Worm (Caenorhabditis elegans): Measurements from ENCODE around the gene srv-31.

srv-31 gene

DNA sequence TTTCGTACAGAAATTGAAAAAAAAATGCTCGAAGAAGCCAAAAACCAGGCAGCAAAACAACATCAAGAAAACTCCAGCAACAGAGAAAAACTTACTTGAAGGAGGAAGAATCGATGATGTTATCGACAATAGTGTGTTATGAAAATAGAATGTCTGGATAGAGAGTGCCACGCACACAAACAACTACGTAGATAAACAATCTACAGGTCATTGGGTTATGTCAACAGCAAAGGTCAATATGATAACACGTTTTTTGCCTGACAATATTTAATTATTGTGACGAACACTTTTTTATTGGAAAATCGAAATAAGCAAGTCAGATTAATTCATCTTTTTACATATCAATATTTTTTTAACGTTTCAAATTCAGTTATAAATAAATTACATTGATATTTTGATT lies 7.6 kb upstream of the srv-31 start, which contains the start of gene sams-5:
TSS of gene sams-5 (minus strand) at position 131 of the 400 bp plus-strand sequence.
- TF ChIP-seq nhr-71 (tag; optimal IDR thresholded peaks at IDR 0.05) (no peak), unc-86 (tag; optimal IDR thresholded peaks at IDR 0.05) (no peak), mep-1 (tag; optimal IDR thresholded peaks at IDR 0.05) (no peak), lin-13 (GFP tag; optimal IDR thresholded peaks at IDR 0.05) (no peak), ceh-88 (GFP tag; IDR thresholded peaks at IDR 0.05) (no peak), nhr-76 (tag; optimal IDR thresholded peaks at IDR 0.05) (no peak), nhr-11 (tag; optimal IDR thresholded peaks at IDR 0.05) (no peak), jun-1 (tag; optimal IDR thresholded peaks at IDR 0.05) (no peak), sptf-1 (tag; optimal IDR thresholded peaks at IDR 0.05) (no peak), elt-2 (tag; optimal IDR thresholded peaks at IDR 0.05) (no peak), nhr-12 (tag; optimal IDR thresholded peaks at IDR 0.05) (no peak), nhr-84 (tag; optimal IDR thresholded peaks at IDR 0.05) (no peak), pag-3 (tag; optimal IDR thresholded peaks at IDR 0.05; ENCODE audit: borderline replicate concordance, insufficient read depth) (no peak), F16B12.6 (tag; optimal IDR thresholded peaks at IDR 0.05) (no peak), lin-14 (GFP tag; optimal IDR thresholded peaks at IDR 0.05) (no peak), dsc-1 (tag; optimal IDR thresholded peaks at IDR 0.05) (no peak), hpl-2 (GFP tag; optimal IDR thresholded peaks at IDR 0.05) (no peak)

DNA sequence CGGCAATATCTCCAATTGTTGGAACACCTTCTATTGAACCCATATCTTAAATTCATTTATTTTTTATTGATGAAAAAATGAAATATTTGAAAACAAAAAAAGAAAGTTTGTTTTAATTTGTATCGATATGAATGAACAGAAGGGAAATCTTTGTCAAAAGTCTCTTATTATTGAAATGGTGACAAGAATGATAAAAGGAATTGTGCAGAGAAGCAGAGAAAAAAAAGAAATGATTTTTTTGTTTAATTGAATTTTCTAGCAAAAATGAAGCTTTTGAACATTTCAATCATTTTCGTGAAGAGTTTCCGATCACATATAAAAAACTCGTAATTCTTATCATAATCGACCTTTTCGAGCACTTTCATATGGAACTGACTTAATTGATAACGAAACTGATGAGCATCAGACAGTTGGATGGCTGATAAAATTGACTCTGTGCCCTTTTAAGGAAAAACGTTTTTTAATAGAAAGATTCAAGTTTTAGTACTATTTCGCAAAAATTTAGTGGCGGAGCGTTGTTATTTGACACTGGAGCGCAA lies 3.9 kb upstream of the srv-31 start, which contains the start of the genes aat-4 and T13A10.1:
TSS of gene aat-4 (minus strand) at position 51 of the 539 bp plus-strand sequence.
TSS of gene T13A10.1 (plus strand) at position 411 of the 539 bp plus-strand sequence.
- no peak for TF ChIP-seq ceh-63 (GFP tag; optimal IDR thresholded peaks at IDR 0.05)
- TF ChIP-seq tlp-1 (tag; optimal IDR thresholded peaks at IDR 0.05): peak; percentile 39
- TF ChIP-seq nhr-11 (tag; optimal IDR thresholded peaks at IDR 0.05): no peak
- TF ChIP-seq snu-23 (GFP tag; optimal IDR thresholded peaks at IDR 0.05): no peak
- no peak for TF ChIP-seq egl-13 (tag; optimal IDR thresholded peaks at IDR 0.05)
- TF ChIP-seq unc-30 (tag; optimal IDR thresholded peaks at IDR 0.05): no peak
- TF ChIP-seq efl-1 (optimal IDR thresholded peaks at IDR 0.05): no peak
- TF ChIP-seq efl-1 (GFP tag; optimal IDR thresholded peaks at IDR 0.05 in 1 of 2): no peak
- TF ChIP-seq ces-1 (GFP tag; optimal IDR thresholded peaks at IDR 0.05): no peak
- TF ChIP-seq sup-37 (GFP tag; optimal IDR thresholded peaks at IDR 0.05): no peak
- no peak for TF ChIP-seq nhr-12 (tag; optimal IDR thresholded peaks at IDR 0.05)
- TF ChIP-seq alr-1 (tag; optimal IDR thresholded peaks at IDR 0.05; ENCODE audit: borderline replicate concordance): no peak
- peak; percentile 65 for TF ChIP-seq pqm-1 (tag; optimal IDR thresholded peaks at IDR 0.05)
- TF ChIP-seq egl-27 (tag; optimal IDR thresholded peaks at IDR 0.05): no peak
- peak; percentile 55 for TF ChIP-seq elt-2 (tag; optimal IDR thresholded peaks at IDR 0.05)
- TF ChIP-seq jun-1 (tag; optimal IDR thresholded peaks at IDR 0.05): no peak
- no peak for TF ChIP-seq fkh-10 (GFP tag; optimal IDR thresholded peaks at IDR 0.05)
- TF ChIP-seq C04F5.9 (tag; optimal IDR thresholded peaks at IDR 0.05): no peak
- no peak for TF ChIP-seq nhr-20 (tag; optimal IDR thresholded peaks at IDR 0.05)
- TF ChIP-seq nhr-90 (tag; optimal IDR thresholded peaks at IDR 0.05; ENCODE audit: poor library complexity): no peak
- no peak for TF ChIP-seq tbx-2 (tag; optimal IDR thresholded peaks at IDR 0.05)
- TF ChIP-seq mdl-1 (tag; optimal IDR thresholded peaks at IDR 0.05): no peak
- no peak for TF ChIP-seq mef-2 (tag; optimal IDR thresholded peaks at IDR 0.05)
- TF ChIP-seq lin-39 (tag; optimal IDR thresholded peaks at IDR 0.05): no peak
- TF ChIP-seq unc-62 (GFP tag; optimal IDR thresholded peaks at IDR 0.05): no peak
- no peak for TF ChIP-seq lin-15B (tag; optimal IDR thresholded peaks at IDR 0.05)

DNA sequence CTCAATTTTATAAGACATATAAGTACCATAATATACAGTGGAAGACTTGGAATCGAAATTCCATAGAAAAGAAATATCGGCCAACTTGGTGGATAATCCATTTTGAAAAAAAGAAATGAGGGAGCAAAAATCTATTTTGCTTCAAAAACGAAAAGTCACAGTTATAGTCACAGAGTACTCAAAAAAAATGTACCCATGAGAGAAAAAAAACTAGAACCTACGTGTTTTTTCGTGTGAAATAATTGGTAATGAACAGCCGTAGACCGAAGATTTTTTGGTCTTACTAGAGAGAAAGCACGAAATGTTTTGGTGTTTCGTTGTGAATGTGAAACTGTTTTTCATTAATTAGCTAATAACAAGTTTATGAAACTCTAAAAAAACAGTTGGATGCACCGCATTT lies 2.5 kb downstream of the srv-31 start, which contains the start of gene srv-30:
TSS of gene srv-30 (minus strand) at position 101 of the 400 bp plus-strand sequence.
- TF ChIP-seq egl-13 (tag; optimal IDR thresholded peaks at IDR 0.05) (no peak), lin-39 (tag; optimal IDR thresholded peaks at IDR 0.05) (no peak), aly-2 (tag; optimal IDR thresholded peaks at IDR 0.05) (no peak), jun-1 (tag; optimal IDR thresholded peaks at IDR 0.05) (no peak), nhr-28 (tag; optimal IDR thresholded peaks at IDR 0.05) (no peak), C16A3.4 (tag; optimal IDR thresholded peaks at IDR 0.05) (no peak)

Measured in whole organism, L1 larva.